Worm (Caenorhabditis elegans) whole organism, late embryonic: ENCODE measurements around the gene sinh-1.

Experiments
- K02D7.2 ChIP-seq: sonication (generic microtip); optimal IDR thresholded peaks from 2 replicates; lab custom pipeline; 2017; ENCODE audit warnings: mild to moderate bottlenecking, missing genetic modification characterization, missing compliant biosample characterization
- K09A11.1 ChIP-seq: sonication (generic microtip); optimal IDR thresholded peaks from 2 replicates; lab custom pipeline; 2017; ENCODE audit warnings: antibody characterized with exemption, mild to moderate bottlenecking, missing genetic modification characterization, missing compliant biosample characterization; ENCODE audit not compliant: insufficient read depth
- Y22D7AL.16 ChIP-seq: sonication (generic microtip); optimal IDR thresholded peaks from 2 replicates; lab custom pipeline; 2016; ENCODE audit warnings: missing genetic modification characterization, missing compliant biosample characterization
- ama-1 ChIP-seq: fragments of 150-350 bp; optimal IDR thresholded peaks from 2 replicates; lab custom pipeline; 2014
- ceh-18 ChIP-seq: sonication (generic microtip); optimal IDR thresholded peaks from 2 replicates; lab custom pipeline; 2016; ENCODE audit warnings: missing genetic modification characterization, missing compliant biosample characterization
- ceh-2 ChIP-seq: sonication (generic microtip); optimal IDR thresholded peaks from 2 replicates; lab custom pipeline; 2016; ENCODE audit warnings: missing genotype, missing genetic modification characterization, missing compliant biosample characterization
- ceh-22 ChIP-seq: sonication (generic microtip); optimal IDR thresholded peaks from 2 replicates; lab custom pipeline; 2017; ENCODE audit warnings: missing biosample characterization, missing genetic modification characterization
- ceh-24 ChIP-seq: sonication (generic microtip); optimal IDR thresholded peaks from 2 replicates; lab custom pipeline; 2016; ENCODE audit warnings: mild to moderate bottlenecking, missing genetic modification characterization, missing compliant biosample characterization
- ceh-30 ChIP-seq: fragments of 150-350 bp; optimal IDR thresholded peaks from 2 replicates; lab custom pipeline; 2014; ENCODE audit warnings: missing biosample characterization, missing genetic modification characterization
- ceh-31 ChIP-seq: sonication (generic microtip); optimal IDR thresholded peaks from 2 replicates; lab custom pipeline; 2016; ENCODE audit warnings: missing genetic modification characterization, missing compliant biosample characterization
- ceh-34 ChIP-seq: sonication (generic microtip); optimal IDR thresholded peaks from 2 replicates; lab custom pipeline; 2016; ENCODE audit warnings: mild to moderate bottlenecking, missing genetic modification characterization, missing compliant biosample characterization
- ceh-48 ChIP-seq: sonication (generic microtip); optimal IDR thresholded peaks from 2 replicates; lab custom pipeline; 2016; ENCODE audit warnings: missing genetic modification characterization, inconsistent platforms, missing compliant biosample characterization
- ceh-6 ChIP-seq: fragments of 200-800 bp; sonication (Bioruptor generic); optimal IDR thresholded peaks from 2 replicates; lab custom pipeline; 2018; ENCODE audit warnings: mild to moderate bottlenecking, missing genetic modification characterization, missing compliant biosample characterization
- ceh-9 ChIP-seq: sonication (generic microtip); optimal IDR thresholded peaks from 2 replicates; lab custom pipeline; 2016; ENCODE audit warnings: mild to moderate bottlenecking, missing genetic modification characterization, inconsistent platforms, missing compliant biosample characterization
- che-1 ChIP-seq: sonication (generic microtip); optimal IDR thresholded peaks from 2 replicates; lab custom pipeline; 2016; ENCODE audit warnings: mild to moderate bottlenecking, missing genetic modification characterization, missing compliant biosample characterization
- dmd-4 ChIP-seq: sonication (generic microtip); optimal IDR thresholded peaks from 2 replicates; lab custom pipeline; 2016; ENCODE audit warnings: borderline replicate concordance, missing genetic modification characterization, missing compliant biosample characterization
- dve-1 ChIP-seq: sonication (generic microtip); optimal IDR thresholded peaks from 2 replicates; lab custom pipeline; 2017; ENCODE audit warnings: antibody characterized with exemption, mild to moderate bottlenecking, missing genetic modification characterization, missing compliant biosample characterization
- elt-2 ChIP-seq: sonication (generic microtip); optimal IDR thresholded peaks from 2 replicates; lab custom pipeline; 2016; ENCODE audit warnings: missing genetic modification reagents, missing genetic modification characterization, missing compliant biosample characterization
- elt-4 ChIP-seq: sonication (generic microtip); optimal IDR thresholded peaks from 2 replicates; lab custom pipeline; 2016; ENCODE audit warnings: missing genetic modification characterization, missing compliant biosample characterization
- ets-4 ChIP-seq: sonication (generic microtip); optimal IDR thresholded peaks from 2 replicates; lab custom pipeline; 2016; ENCODE audit warnings: missing genetic modification characterization, missing compliant biosample characterization
- fkh-10 ChIP-seq: fragments of 150-350 bp; optimal IDR thresholded peaks from 2 replicates; lab custom pipeline; 2014; ENCODE audit warnings: missing biosample characterization, missing genetic modification reagents, missing genetic modification characterization
- fkh-6 ChIP-seq: sonication (generic microtip); optimal IDR thresholded peaks from 2 replicates; lab custom pipeline; 2016; ENCODE audit warnings: missing genetic modification characterization, missing compliant biosample characterization
- gmeb-2 ChIP-seq: sonication (generic microtip); optimal IDR thresholded peaks from 2 replicates; lab custom pipeline; 2016; ENCODE audit warnings: missing genetic modification characterization, inconsistent platforms, missing compliant biosample characterization
- hlh-13 ChIP-seq: fragments of 200-800 bp; sonication (Bioruptor generic); optimal IDR thresholded peaks from 2 replicates; lab custom pipeline; 2018; ENCODE audit warnings: mild to moderate bottlenecking, missing genetic modification characterization, missing compliant biosample characterization
- hlh-15 ChIP-seq: sonication (generic microtip); optimal IDR thresholded peaks from 2 replicates; lab custom pipeline; 2016; ENCODE audit warnings: missing genetic modification characterization, missing compliant biosample characterization
- hlh-6 ChIP-seq: sonication (generic microtip); optimal IDR thresholded peaks from 2 replicates; lab custom pipeline; 2016; ENCODE audit warnings: missing genotype, missing genetic modification characterization, missing compliant biosample characterization
- lim-6 ChIP-seq: sonication (generic microtip); optimal IDR thresholded peaks from 2 replicates; lab custom pipeline; 2016; ENCODE audit warnings: missing genetic modification characterization, missing compliant biosample characterization
- lin-11 ChIP-seq: fragments of 200-800 bp; sonication (Bioruptor generic); optimal IDR thresholded peaks from 2 replicates; lab custom pipeline; 2018; ENCODE audit warnings: mild to moderate bottlenecking, missing genetic modification characterization, missing compliant biosample characterization
- mec-3 ChIP-seq: sonication (generic microtip); optimal IDR thresholded peaks from 2 replicates; lab custom pipeline; 2016; ENCODE audit warnings: borderline replicate concordance, missing genetic modification characterization, missing compliant biosample characterization
- nfya-1 ChIP-seq: sonication (generic microtip); optimal IDR thresholded peaks from 2 replicates; lab custom pipeline; 2017; ENCODE audit warnings: missing genetic modification characterization, mild to moderate bottlenecking, missing compliant biosample characterization, antibody characterized with exemption, moderate library complexity
- npax-4 ChIP-seq: sonication (generic microtip); optimal IDR thresholded peaks from 2 replicates; lab custom pipeline; 2016; ENCODE audit warnings: missing genetic modification characterization, missing compliant biosample characterization
- pax-1 ChIP-seq: fragments of 150-350 bp; optimal IDR thresholded peaks from 2 replicates; lab custom pipeline; 2014; ENCODE audit warnings: missing biosample characterization, missing genetic modification characterization
- pros-1 ChIP-seq: fragments of 150-350 bp; optimal IDR thresholded peaks from 2 replicates; lab custom pipeline; 2014; ENCODE audit warnings: missing biosample characterization, missing genetic modification reagents, missing genetic modification characterization
- sdc-2 ChIP-seq: sonication (generic microtip); optimal IDR thresholded peaks from 2 replicates; lab custom pipeline; 2016; ENCODE audit warnings: missing genotype, missing genetic modification characterization, missing compliant biosample characterization
- tbx-2 ChIP-seq: sonication (generic microtip); optimal IDR thresholded peaks from 2 replicates; lab custom pipeline; 2016; ENCODE audit warnings: missing genetic modification characterization, missing compliant biosample characterization
- tbx-7 ChIP-seq: sonication (generic microtip); optimal IDR thresholded peaks from 2 replicates; lab custom pipeline; 2016; ENCODE audit warnings: missing genotype, missing genetic modification characterization, missing compliant biosample characterization
- ttx-3 ChIP-seq: sonication (generic microtip); optimal IDR thresholded peaks from 2 replicates; lab custom pipeline; 2016; ENCODE audit warnings: missing genetic modification reagents, missing genetic modification characterization, missing compliant biosample characterization
- unc-3 ChIP-seq, 2 experiments: fragments of 200-800 bp in 1 of 2; sonication (Bioruptor generic) in 1 of 2; sonication (generic microtip) in 1 of 2; conservative IDR thresholded peaks in 1 of 2; optimal IDR thresholded peaks in 1 of 2; 2 replicates each; pipeline versions ENCODE4 v1.3.6 to Lab custom; 2016 to 2022; ENCODE audit warnings: missing compliant biosample characterization in 2 of 2, missing genetic modification characterization in 2 of 2, missing genetic modification reagents in 1 of 2
- unc-86 ChIP-seq: sonication (generic microtip); optimal IDR thresholded peaks from 2 replicates; lab custom pipeline; 2016; ENCODE audit warnings: missing genetic modification characterization, missing compliant biosample characterization
- zip-5 ChIP-seq: sonication (generic microtip); optimal IDR thresholded peaks from 2 replicates; lab custom pipeline; 2016; ENCODE audit warnings: missing genetic modification characterization, missing compliant biosample characterization
- ztf-16 ChIP-seq: sonication (generic microtip); optimal IDR thresholded peaks from 2 replicates; lab custom pipeline; 2017; ENCODE audit warnings: missing genetic modification characterization, missing compliant biosample characterization

Gene sinh-1

DNA sequence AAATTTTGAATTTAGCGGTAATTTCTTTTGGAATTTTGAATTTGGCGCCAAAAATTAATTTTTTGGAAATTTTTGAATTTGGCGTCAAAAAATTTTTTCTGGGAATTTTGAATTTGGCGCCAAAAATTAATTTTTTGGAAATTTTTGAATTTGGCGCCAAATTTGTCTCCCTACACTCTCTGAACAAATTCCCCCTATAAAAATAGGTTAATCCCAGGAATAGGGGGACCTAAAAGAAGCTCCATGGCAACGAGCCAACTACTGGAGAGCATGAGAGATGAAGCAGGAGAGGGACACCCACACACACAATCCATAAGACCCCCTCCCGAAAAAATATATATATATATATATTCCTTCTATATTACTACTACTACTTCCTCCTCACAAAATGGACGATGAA, 25.2 kb upstream of the sinh-1 start, which contains the start of gene aqp-12:
Gene aqp-12, plus strand, starts transcription at position 301 of the 400 bp plus-strand sequence.
- TF ChIP-seq ceh-34 (tag; lab: Kevin White, UChicago): no peak
- TF ChIP-seq ceh-31 (tag; lab: Kevin White, UChicago): no peak
- TF ChIP-seq elt-4: no peak

DNA sequence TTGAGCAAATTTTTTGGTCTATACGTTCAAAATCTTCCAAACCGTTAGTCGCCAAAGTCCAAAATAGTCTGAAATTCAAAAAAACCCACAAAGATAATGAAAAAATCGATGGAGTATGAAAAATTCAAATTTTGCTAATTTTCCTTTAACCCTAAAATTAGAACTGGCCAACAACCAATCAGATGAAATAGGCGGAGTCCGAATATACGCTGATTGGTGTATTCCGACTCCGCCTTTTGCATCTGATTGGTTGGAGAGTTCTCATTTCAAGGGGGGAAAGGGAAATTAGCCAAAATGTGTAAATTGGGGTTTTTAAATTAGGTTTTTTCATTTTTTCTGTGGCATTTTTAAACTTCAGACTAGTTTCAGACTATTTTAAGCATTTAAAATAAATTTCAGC, 23.5 kb upstream of the sinh-1 start:
- TF ChIP-seq ets-4 (tag; lab: Kevin White, UChicago) (no peak), nfya-1 (tag; lab: Kevin White, UChicago) (peak; percentile 91)

ce11 chrII:12208741-12209140, 19.4 kb upstream of the sinh-1 start:
- TF ChIP-seq ceh-31 (tag; lab: Kevin White, UChicago): no peak
- TF ChIP-seq gmeb-2 (tag; lab: Kevin White, UChicago): no peak
- TF ChIP-seq elt-4: no peak
- TF ChIP-seq ceh-9 (tag; lab: Kevin White, UChicago): no peak
- no peak for TF ChIP-seq mec-3 (tag; lab: Kevin White, UChicago)
- TF ChIP-seq Y22D7AL.16: no peak
- TF ChIP-seq ttx-3: no peak
- TF ChIP-seq ceh-6 (GFP tag; lab: Kevin White, UChicago): no peak
- no peak for TF ChIP-seq hlh-15 (tag; lab: Kevin White, UChicago)
- no peak for TF ChIP-seq che-1 (tag; lab: Kevin White, UChicago)
- TF ChIP-seq pros-1 (tag; lab: Kevin White, UChicago): no peak
- TF ChIP-seq ceh-22 (tag; lab: Kevin White, UChicago): no peak
- TF ChIP-seq dve-1 (tag; lab: Kevin White, UChicago): no peak
- no peak for TF ChIP-seq ceh-2 (tag; lab: Kevin White, UChicago)
- no peak for TF ChIP-seq K02D7.2 (tag; lab: Kevin White, UChicago)
- TF ChIP-seq unc-86 (tag; lab: Kevin White, UChicago): no peak
- no peak for TF ChIP-seq ceh-48 (tag; lab: Kevin White, UChicago)

ce11 chrII:12211652-12212245, 16.4 kb upstream of the sinh-1 start:
- no peak for TF ChIP-seq npax-4 (tag; lab: Kevin White, UChicago)
- TF ChIP-seq sdc-2 (tag; lab: Kevin White, UChicago): peak; percentile 3

- TF ChIP-seq lin-11 (tag; lab: Kevin White, UChicago) (no peak), ceh-24 (no peak)
Observed at ce11 chrII:12214562-12214961, 13.5 kb upstream of the sinh-1 start.

ce11 chrII:12222524-12222923, 5.6 kb upstream of the sinh-1 start:
- peak; percentile 80 for TF ChIP-seq tbx-2 (tag; lab: Kevin White, UChicago)
- TF ChIP-seq dmd-4 (tag; lab: Kevin White, UChicago): peak; percentile 22
- TF ChIP-seq ceh-31 (tag; lab: Kevin White, UChicago): peak; percentile 87
- TF ChIP-seq zip-5 (tag; lab: Kevin White, UChicago): no peak
- TF ChIP-seq hlh-13 (GFP tag; lab: Kevin White, UChicago): no peak
- peak; percentile 65 for TF ChIP-seq ceh-48 (tag; lab: Kevin White, UChicago)
- TF ChIP-seq tbx-7 (tag; lab: Kevin White, UChicago): peak; percentile 3
- TF ChIP-seq unc-3 (GFP tag; conservative IDR thresholded peaks at IDR 0.05; lab: Robert Waterston, UW): no peak
- no peak for TF ChIP-seq unc-3 (tag; optimal IDR thresholded peaks at IDR 0.05; lab: Kevin White, UChicago)
- no peak for TF ChIP-seq ceh-30
- TF ChIP-seq pax-1: no peak
- TF ChIP-seq K02D7.2 (tag; lab: Kevin White, UChicago): no peak
- peak; percentile 74 for TF ChIP-seq K09A11.1
- TF ChIP-seq lim-6 (tag; lab: Kevin White, UChicago): no peak
- no peak for TF ChIP-seq elt-2 (tag; lab: Kevin White, UChicago)
- peak; percentile 18 for TF ChIP-seq ets-4 (tag; lab: Kevin White, UChicago)
- TF ChIP-seq hlh-6: peak; percentile 35
- TF ChIP-seq che-1 (tag; lab: Kevin White, UChicago): no peak
- peak; percentile 96 for TF ChIP-seq nfya-1 (tag; lab: Kevin White, UChicago)
- TF ChIP-seq mec-3 (tag; lab: Kevin White, UChicago): no peak
- TF ChIP-seq fkh-6: no peak
- TF ChIP-seq ztf-16 (tag; lab: Kevin White, UChicago): no peak
- TF ChIP-seq fkh-10 (GFP tag; lab: Kevin White, UChicago): no peak
- TF ChIP-seq ceh-2 (tag; lab: Kevin White, UChicago): peak; percentile 54
- peak; percentile 92 for TF ChIP-seq ceh-18 (tag; lab: Kevin White, UChicago)
- TF ChIP-seq ama-1 (lab: Kevin White, UChicago): no peak
- no peak for TF ChIP-seq lin-11 (tag; lab: Kevin White, UChicago)
